Worm (Caenorhabditis elegans) whole organism, young adult: ENCODE data around the gene T16G12.10.
A peak's percentile ranks its signal among the peaks of the same experiment; 100 is the strongest.

ENCODE experiments used
- C06A6.2 ChIP-seq: fragments of 200-800 bp; sonication (Bioruptor generic); conservative IDR thresholded peaks from 2 replicates; pipeline ENCODE4 v1.3.6; 2022; ENCODE audit warnings: missing genetic modification characterization, missing compliant biosample characterization
- F10E7.11 ChIP-seq: sonication (generic microtip); optimal IDR thresholded peaks from 2 replicates; lab custom pipeline; 2017; ENCODE audit warnings: mild to moderate bottlenecking, missing genetic modification characterization, moderate library complexity, missing compliant biosample characterization
- F39B2.1 ChIP-seq: fragments of 200-800 bp; sonication (Bioruptor generic); IDR thresholded peaks from 2 replicates; pipeline ENCODE4 v1.3.6; 2022; ENCODE audit warnings: missing genetic modification reagents, missing genetic modification characterization, missing compliant biosample characterization
- F57A8.1 ChIP-seq: fragments of 200-800 bp; sonication (Bioruptor generic); optimal IDR thresholded peaks from 2 replicates; lab custom pipeline; 2018; ENCODE audit warnings: mild to moderate bottlenecking, missing genetic modification characterization, moderate library complexity, missing compliant biosample characterization
- Y53G8AR.9 ChIP-seq: fragments of 200-800 bp; sonication (Bioruptor generic); conservative IDR thresholded peaks from 2 replicates; pipeline ENCODE4 v1.3.6; 2022; ENCODE audit warnings: missing genetic modification reagents, missing genetic modification characterization, missing compliant biosample characterization
- aptf-3 ChIP-seq: fragments of 200-800 bp; sonication (Bioruptor generic); IDR thresholded peaks from 2 replicates; pipeline ENCODE4 v1.3.6; 2022; ENCODE audit warnings: missing genetic modification characterization, missing compliant biosample characterization
- atf-7 ChIP-seq: sonication (generic microtip); optimal IDR thresholded peaks from 2 replicates; lab custom pipeline; 2017; ENCODE audit warnings: mild to moderate bottlenecking, missing genetic modification characterization, missing compliant biosample characterization
- athp-1 ChIP-seq: sonication (generic microtip); optimal IDR thresholded peaks from 2 replicates; lab custom pipeline; 2017; ENCODE audit warnings: mild to moderate bottlenecking, missing genetic modification characterization, missing compliant biosample characterization
- attf-3 ChIP-seq: fragments of 200-800 bp; sonication (Bioruptor generic); conservative IDR thresholded peaks from 2 replicates; pipeline ENCODE4 v1.3.6; 2022; ENCODE audit warnings: missing genetic modification reagents, missing genetic modification characterization, missing compliant biosample characterization
- ccch-3 ChIP-seq: fragments of 200-800 bp; sonication (Bioruptor generic); optimal IDR thresholded peaks from 2 replicates; lab custom pipeline; 2018; ENCODE audit warnings: mild to moderate bottlenecking, missing genetic modification characterization, missing compliant biosample characterization
- cebp-2 ChIP-seq: fragments of 200-800 bp; sonication (Bioruptor generic); IDR thresholded peaks from 2 replicates; pipeline ENCODE4 v1.3.6; 2022; ENCODE audit warnings: missing genetic modification characterization, missing compliant biosample characterization
- dpff-1 ChIP-seq: sonication (generic microtip); optimal IDR thresholded peaks from 2 replicates; lab custom pipeline; 2017; ENCODE audit warnings: mild to moderate bottlenecking, missing genetic modification characterization, missing compliant biosample characterization
- dpl-1 ChIP-seq: fragments of 150-350 bp; optimal IDR thresholded peaks from 2 replicates; lab custom pipeline; 2014; ENCODE audit warnings: missing biosample characterization, missing genetic modification reagents, missing genetic modification characterization
- egrh-3 ChIP-seq: fragments of 200-800 bp; sonication (Bioruptor generic); IDR thresholded peaks from 2 replicates; pipeline ENCODE4 v1.3.6; 2022; ENCODE audit warnings: missing genetic modification reagents, missing genetic modification characterization, missing compliant biosample characterization
- ets-4 ChIP-seq: fragments of 200-800 bp; sonication (Bioruptor generic); optimal IDR thresholded peaks from 2 replicates; lab custom pipeline; 2018; ENCODE audit warnings: mild to moderate bottlenecking, missing genetic modification characterization, missing compliant biosample characterization
- gei-17 ChIP-seq: fragments of 200-800 bp; sonication (Bioruptor generic); optimal IDR thresholded peaks from 2 replicates; lab custom pipeline; 2018; ENCODE audit warnings: mild to moderate bottlenecking, missing genetic modification characterization, missing compliant biosample characterization
- hlh-12 ChIP-seq: sonication (generic microtip); optimal IDR thresholded peaks from 2 replicates; lab custom pipeline; 2016; ENCODE audit warnings: missing genetic modification characterization, missing compliant biosample characterization
- let-526 ChIP-seq: fragments of 200-800 bp; sonication (Bioruptor generic); IDR thresholded peaks from 2 replicates; pipeline ENCODE4 v1.3.6; 2022; ENCODE audit warnings: missing genetic modification reagents, missing genetic modification characterization, missing compliant biosample characterization
- lin-35 ChIP-seq, 3 experiments: fragments of 150-350 bp in 2 of 3; sonication (generic microtip) in 1 of 3; optimal IDR thresholded peaks; 2 replicates each; lab custom pipeline; 2014 to 2018; ENCODE audit warnings: missing biosample characterization in 3 of 3, missing genetic modification characterization in 3 of 3, missing genetic modification reagents in 3 of 3
- madf-10 ChIP-seq: sonication (generic microtip); optimal IDR thresholded peaks from 2 replicates; lab custom pipeline; 2016; ENCODE audit warnings: mild to moderate bottlenecking, missing genetic modification characterization, missing compliant biosample characterization
- madf-6 ChIP-seq: fragments of 200-800 bp; sonication (Bioruptor generic); IDR thresholded peaks from 2 replicates; pipeline ENCODE4 v1.3.6; 2022; ENCODE audit warnings: missing genetic modification reagents, missing genetic modification characterization, missing compliant biosample characterization
- mcd-1 ChIP-seq: fragments of 200-800 bp; sonication (Bioruptor generic); IDR thresholded peaks from 2 replicates; pipeline ENCODE4 v1.3.6; 2022; ENCODE audit warnings: missing genetic modification reagents, missing genetic modification characterization, missing compliant biosample characterization
- mxl-1 ChIP-seq: sonication (generic microtip); optimal IDR thresholded peaks from 2 replicates; lab custom pipeline; 2016; ENCODE audit warnings: missing genetic modification characterization, missing compliant biosample characterization
- nhr-179 ChIP-seq: sonication (generic microtip); optimal IDR thresholded peaks from 2 replicates; lab custom pipeline; 2016; ENCODE audit warnings: mild to moderate bottlenecking, missing genetic modification characterization, missing compliant biosample characterization
- nhr-27 ChIP-seq: fragments of 200-800 bp; sonication (Bioruptor generic); optimal IDR thresholded peaks from 2 replicates; lab custom pipeline; 2018; ENCODE audit warnings: mild to moderate bottlenecking, missing genetic modification characterization, moderate library complexity, missing compliant biosample characterization
- pha-4 ChIP-seq: fragments of 150-350 bp; sonication (generic microtip); optimal IDR thresholded peaks from 2 replicates; lab custom pipeline; 2014; ENCODE audit warnings: missing biosample characterization, missing genetic modification reagents, missing genetic modification characterization
- rpc-1 ChIP-seq, 2 experiments: fragments of 150-350 bp in 1 of 2; sonication (generic microtip) in 1 of 2; optimal IDR thresholded peaks; 2 replicates each; lab custom pipeline; 2014 to 2018; ENCODE audit warnings: missing biosample characterization in 1 of 2, missing genetic modification characterization in 1 of 2, missing genetic modification reagents in 1 of 2, missing genotype in 1 of 2
- somi-1 ChIP-seq: fragments of 200-800 bp; sonication (Bioruptor generic); optimal IDR thresholded peaks from 2 replicates; lab custom pipeline; 2018; ENCODE audit warnings: mild to moderate bottlenecking, missing genetic modification characterization, missing compliant biosample characterization
- tbp1 ChIP-seq: fragments of 200-800 bp; sonication (Bioruptor generic); optimal IDR thresholded peaks from 2 replicates; lab custom pipeline; 2018; ENCODE audit warnings: mild to moderate bottlenecking, missing genetic modification characterization, missing compliant biosample characterization
- zfh-2 ChIP-seq: fragments of 200-800 bp; sonication (Bioruptor generic); conservative IDR thresholded peaks from 2 replicates; pipeline ENCODE4 v1.3.6; 2022; ENCODE audit warnings: missing genetic modification reagents, missing genetic modification characterization, missing compliant biosample characterization
- ztf-26 ChIP-seq: sonication (generic microtip); optimal IDR thresholded peaks from 2 replicates; lab custom pipeline; 2017; ENCODE audit warnings: missing genetic modification characterization, missing compliant biosample characterization

T16G12.10 gene

ce11 chrIII:10027947-10028346, 28.0 kb downstream of the T16G12.10 start, which contains the start of gene ins-23:
Gene ins-23, plus strand, starts transcription at chrIII:10028247.
- TF ChIP-seq gei-17 (GFP tag; lab: Kevin White, UChicago) (no peak), egrh-3 (GFP tag; lab: Robert Waterston, UW) (no peak)

DNA sequence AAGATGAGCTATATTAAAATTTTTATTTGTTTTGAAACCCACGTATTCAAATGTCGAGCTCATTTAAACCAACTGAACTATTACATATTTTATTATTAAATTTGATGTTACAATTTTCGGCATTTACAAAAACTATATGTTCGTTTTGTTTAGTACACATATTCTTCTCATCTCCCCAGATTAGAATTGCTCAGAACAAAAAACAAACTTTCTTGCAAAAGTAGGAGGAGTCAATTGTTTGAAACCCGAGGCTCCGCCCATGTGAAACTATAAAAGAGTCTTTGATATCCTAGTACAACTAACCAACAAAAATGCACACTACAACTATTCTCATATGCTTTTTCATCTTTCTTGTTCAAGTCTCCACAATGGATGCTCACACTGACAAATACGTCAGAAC, 29.9 kb downstream of the T16G12.10 start, which contains the start of gene ins-22:
Gene ins-22 (plus strand): TSS at position 301 of the 400 bp plus-strand sequence.
- TF ChIP-seq rpc-1 (optimal IDR thresholded peaks at IDR 0.05; lab: Kevin White, UChicago) = no peak
- no peak for TF ChIP-seq rpc-1 (tag; optimal IDR thresholded peaks at IDR 0.05; lab: Kevin White, UChicago)
- TF ChIP-seq F57A8.1 (GFP tag; lab: Kevin White, UChicago) = no peak
- no peak for TF ChIP-seq hlh-12 (tag; lab: Kevin White, UChicago)
- TF ChIP-seq zfh-2 (GFP tag; lab: Robert Waterston, UW) = no peak
- TF ChIP-seq somi-1 (GFP tag; lab: Kevin White, UChicago) = no peak
- no peak for TF ChIP-seq ccch-3 (GFP tag; lab: Kevin White, UChicago)
- TF ChIP-seq let-526 (GFP tag; lab: Robert Waterston, UW) = no peak
- no peak for TF ChIP-seq madf-6
- no peak for TF ChIP-seq ztf-26
- no peak for TF ChIP-seq atf-7 (tag; lab: Kevin White, UChicago)
- no peak for TF ChIP-seq aptf-3 (GFP tag; lab: Robert Waterston, UW)
- TF ChIP-seq cebp-2 (GFP tag; lab: Robert Waterston, UW) = no peak

DNA sequence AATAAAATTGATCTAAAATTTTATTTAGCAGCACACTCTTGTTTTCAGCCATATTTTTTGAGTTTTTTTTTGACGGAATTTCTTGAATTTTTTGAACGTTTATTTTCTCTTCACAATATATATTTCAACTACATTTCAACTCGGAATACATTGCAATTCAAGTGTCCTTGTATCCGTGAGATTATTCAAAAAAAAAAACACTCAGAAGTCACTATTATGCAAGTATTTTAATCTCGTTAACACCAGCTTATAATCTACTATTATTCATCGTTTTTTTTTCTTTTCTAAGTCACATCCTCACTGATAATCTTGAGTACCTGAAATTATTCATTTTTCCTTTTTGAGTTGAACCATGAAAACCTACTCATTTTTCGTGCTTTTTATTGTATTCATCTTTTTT, 32.5 kb downstream of the T16G12.10 start, which contains the start of gene ins-21:
Gene ins-21 (plus strand): TSS at position 301 of the 400 bp plus-strand sequence.
- TF ChIP-seq ets-4 (GFP tag; lab: Kevin White, UChicago) (no peak), tbp1 (GFP tag; lab: Kevin White, UChicago) (no peak), mcd-1 (no peak), athp-1 (tag; lab: Kevin White, UChicago) (no peak), Y53G8AR.9 (GFP tag; lab: Robert Waterston, UW) (no peak), dpl-1 (GFP tag; lab: Kevin White, UChicago) (no peak), pha-4 (tag; lab: Kevin White, UChicago) (no peak), let-526 (GFP tag; lab: Robert Waterston, UW) (no peak), madf-6 (no peak), lin-35 (GFP tag; optimal IDR thresholded peaks at IDR 0.05; lab: Kevin White, UChicago) (no peak), F39B2.1 (no peak), nhr-179 (tag; lab: Kevin White, UChicago) (no peak)

ce11 chrIII:10018007-10018406, 37.9 kb downstream of the T16G12.10 start:
- TF ChIP-seq zfh-2 (GFP tag; lab: Robert Waterston, UW) (no peak), mxl-1 (no peak), nhr-27 (tag; lab: Kevin White, UChicago) (no peak), C06A6.2 (GFP tag; lab: Robert Waterston, UW) (no peak), attf-3 (no peak), dpff-1 (no peak)

ce11 chrIII:10016413-10017051, 39.4 kb downstream of the T16G12.10 start, which contains the start of gene rgs-1:
Gene rgs-1, minus strand, starts transcription at chrIII:10016558.
- TF ChIP-seq madf-10 (tag; lab: Kevin White, UChicago) (peak; percentile 32), F10E7.11 (tag; lab: Kevin White, UChicago) (no peak)
- TF ChIP-seq, all 124 proteins: peak for 1
